Worm (Caenorhabditis elegans): ENCODE data around the gene F46B6.4.

Gene F46B6.4

DNA sequence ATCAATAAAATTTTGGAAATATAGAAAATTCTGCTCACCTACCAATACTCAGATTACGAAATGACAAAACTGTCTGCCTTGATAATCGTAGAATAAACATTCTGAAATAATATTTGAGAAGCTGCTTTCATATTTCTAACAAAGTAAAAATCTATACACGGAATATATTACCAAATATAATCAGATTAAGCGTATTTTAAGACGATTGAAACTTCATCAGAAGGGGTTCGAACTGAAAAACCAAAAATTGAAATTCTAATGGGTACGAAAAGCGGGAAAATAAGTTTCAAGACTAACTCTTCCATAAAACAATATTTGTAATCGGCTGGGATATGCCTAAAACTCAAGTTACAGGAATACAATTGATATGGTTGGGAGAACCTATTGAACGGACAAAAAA is at the start of gene F46B6.4:
Gene F46B6.4, minus strand, starts transcription at position 101 of the 400 bp plus-strand sequence.
- TF ChIP-seq unc-62 (GFP tag; optimal IDR thresholded peaks at IDR 0.05): no peak

DNA sequence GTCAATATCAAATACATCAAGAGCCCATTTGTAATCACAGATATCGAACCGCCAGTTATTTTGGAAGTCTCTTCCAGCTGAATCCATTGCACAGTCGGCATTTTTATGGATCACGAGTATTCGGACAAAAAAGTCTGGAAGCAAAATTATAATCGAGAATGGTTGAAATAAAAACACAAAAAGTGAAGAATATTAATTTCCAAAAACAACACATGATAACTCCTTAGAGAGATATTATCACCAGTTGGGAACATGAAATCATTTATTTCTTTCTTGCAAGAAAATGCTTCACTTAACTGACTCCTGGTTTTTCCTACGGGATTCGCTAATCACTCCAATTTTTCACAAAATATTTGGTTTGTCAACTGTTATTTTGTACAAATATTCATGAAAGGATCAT is 44.8 kb upstream of the F46B6.4 start, which contains the start of gene str-2:
Gene str-2, minus strand, starts transcription at position 101 of the 400 bp plus-strand sequence.
- no peak for TF ChIP-seq unc-62 (GFP tag; optimal IDR thresholded peaks at IDR 0.05)

DNA sequence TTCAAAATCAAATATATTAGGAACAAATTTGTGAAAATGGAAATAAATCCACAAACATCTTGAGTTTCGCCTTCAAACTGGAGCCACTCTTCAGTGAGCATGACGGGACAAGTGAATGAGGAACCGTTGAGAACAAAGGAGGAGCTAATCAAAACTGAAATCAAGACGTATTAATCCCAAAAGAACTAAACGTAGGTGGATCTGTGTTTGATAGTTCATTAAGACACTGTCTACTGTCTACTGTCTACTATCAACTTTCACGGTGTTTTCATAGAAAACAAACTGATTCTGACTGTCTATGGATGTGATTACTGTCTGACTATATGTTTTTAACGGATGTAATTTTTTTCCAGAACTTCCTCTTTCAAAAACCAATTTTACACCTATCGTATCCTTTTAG is 42.4 kb upstream of the F46B6.4 start, which contains the start of gene str-193:
Gene str-193, minus strand, starts transcription at position 101 of the 400 bp plus-strand sequence.
- TF ChIP-seq unc-62 (GFP tag; optimal IDR thresholded peaks at IDR 0.05): no peak

DNA sequence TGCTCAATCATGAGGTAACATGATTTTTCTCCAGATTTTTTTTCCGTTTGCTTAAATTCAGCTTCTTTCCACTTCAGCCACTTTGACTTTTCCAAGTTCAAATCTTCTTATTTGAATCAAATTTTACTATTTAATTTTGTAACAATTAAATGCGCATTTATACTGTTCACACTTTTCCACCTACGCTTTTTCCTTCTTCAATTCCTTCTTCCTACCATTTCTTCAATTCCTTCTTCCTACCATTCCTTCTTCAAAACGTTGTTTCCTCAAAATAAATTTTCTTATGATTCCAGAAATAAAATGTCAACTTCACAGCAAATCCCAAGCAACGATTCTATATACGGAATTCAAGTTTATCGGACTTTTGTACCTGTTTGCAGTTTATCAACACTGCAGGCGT is 37.1 kb upstream of the F46B6.4 start, which contains the start of gene sru-31:
Gene sru-31, plus strand, starts transcription at position 301 of the 400 bp plus-strand sequence.
- TF ChIP-seq unc-62 (GFP tag; optimal IDR thresholded peaks at IDR 0.05): no peak

DNA sequence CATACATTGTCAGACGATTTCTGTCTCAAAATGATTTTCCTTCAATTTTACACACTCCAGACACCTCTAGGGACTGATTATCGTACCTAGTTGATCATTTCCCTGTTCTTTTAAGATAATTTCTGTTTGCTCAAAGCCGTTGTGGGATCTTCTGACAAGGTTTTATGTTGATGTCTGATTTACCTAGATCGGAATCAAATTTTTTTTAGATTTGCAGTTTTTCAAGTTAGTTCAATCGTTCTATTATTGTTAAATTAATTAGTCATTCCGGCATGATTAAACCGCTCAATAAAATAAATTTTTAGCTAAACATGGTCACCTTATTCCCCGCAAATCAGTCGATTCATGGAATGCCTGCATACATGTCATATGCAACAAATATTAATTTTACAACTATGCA is 34.2 kb upstream of the F46B6.4 start, which contains the start of gene sru-30:
Gene sru-30, plus strand, starts transcription at position 301 of the 400 bp plus-strand sequence.
- TF ChIP-seq unc-62 (GFP tag; optimal IDR thresholded peaks at IDR 0.05): no peak

DNA sequence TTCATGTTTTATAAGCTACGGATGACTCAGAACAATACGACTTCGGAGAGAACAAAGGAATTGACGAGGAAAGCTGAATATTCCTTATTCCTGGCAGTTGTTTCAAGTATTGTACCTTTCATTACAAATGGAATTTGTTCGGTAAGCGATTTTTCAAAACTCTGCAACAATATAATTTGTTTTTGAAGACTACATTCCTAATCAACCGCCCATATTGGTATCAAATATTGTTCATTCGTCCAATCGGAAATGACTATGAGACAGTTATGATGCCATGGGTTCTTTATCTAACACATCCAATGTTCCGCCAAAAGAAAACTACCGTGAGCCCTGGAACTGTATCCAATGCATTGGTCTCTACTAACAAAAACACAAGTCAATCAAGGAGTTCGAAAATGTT is 32.9 kb upstream of the F46B6.4 start:
- TF ChIP-seq unc-62 (GFP tag; optimal IDR thresholded peaks at IDR 0.05): no peak

DNA sequence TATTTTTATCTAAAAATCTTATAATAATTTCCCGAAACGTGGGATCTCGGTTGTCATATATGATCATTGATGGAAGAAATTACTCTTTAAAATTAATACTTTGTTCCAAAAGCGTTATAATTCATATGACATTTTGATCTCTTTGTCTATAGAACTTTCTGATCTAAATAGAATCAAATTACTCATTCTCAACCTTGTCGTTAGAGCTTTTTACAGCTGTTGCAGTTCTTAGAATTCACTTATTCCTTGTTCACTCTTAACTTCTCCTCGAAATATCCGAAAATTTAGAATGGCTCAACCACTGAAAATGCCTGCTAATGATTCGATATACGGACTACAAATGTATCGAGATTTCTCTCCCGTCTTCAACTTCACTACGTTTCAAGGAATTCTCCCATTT is 31.8 kb upstream of the F46B6.4 start, which contains the start of gene sru-29:
Gene sru-29, plus strand, starts transcription at position 301 of the 400 bp plus-strand sequence.
- no peak for TF ChIP-seq unc-62 (GFP tag; optimal IDR thresholded peaks at IDR 0.05)

DNA sequence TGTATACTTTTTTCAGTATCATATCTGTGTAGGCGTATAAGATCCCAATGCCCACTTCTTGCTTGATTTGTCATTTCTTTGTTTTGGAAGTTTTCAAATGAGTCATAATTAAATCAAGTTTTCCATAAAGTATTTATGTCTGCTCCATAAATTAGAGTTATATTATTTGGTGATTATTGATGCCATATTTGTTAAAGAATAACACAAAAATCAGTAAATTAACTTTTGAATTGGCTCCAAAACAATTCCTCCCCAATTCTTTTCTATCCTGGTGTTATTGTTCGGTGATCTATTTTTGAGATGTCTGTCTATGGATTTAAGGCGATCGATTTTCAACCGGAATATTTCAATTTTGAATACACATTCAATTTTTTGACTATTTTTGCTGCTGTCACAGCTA is 25.8 kb upstream of the F46B6.4 start, which contains the start of gene sru-37:
Gene sru-37, plus strand, starts transcription at position 301 of the 400 bp plus-strand sequence.
- TF ChIP-seq unc-62 (GFP tag; optimal IDR thresholded peaks at IDR 0.05): no peak

DNA sequence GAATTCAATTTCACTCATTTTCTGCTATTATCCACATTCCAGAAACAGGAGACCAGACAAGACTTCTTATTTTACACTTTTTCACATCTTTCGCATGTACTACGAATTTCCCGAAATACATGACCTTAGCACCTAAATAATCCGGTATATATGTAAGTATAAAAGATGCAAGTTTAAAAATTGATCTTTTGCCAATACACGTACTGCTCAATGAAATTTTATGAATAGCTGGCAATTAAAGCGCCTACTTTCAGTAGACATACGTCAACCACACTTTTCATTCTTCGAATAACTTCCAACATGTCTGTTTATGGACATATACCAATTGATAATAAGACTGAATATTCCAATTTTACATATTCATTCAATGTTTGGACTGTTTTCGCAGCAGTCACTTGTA is 23.9 kb upstream of the F46B6.4 start, which contains the start of gene sru-39:
Gene sru-39, plus strand, starts transcription at position 301 of the 400 bp plus-strand sequence.
- TF ChIP-seq unc-62 (GFP tag; optimal IDR thresholded peaks at IDR 0.05): no peak

DNA sequence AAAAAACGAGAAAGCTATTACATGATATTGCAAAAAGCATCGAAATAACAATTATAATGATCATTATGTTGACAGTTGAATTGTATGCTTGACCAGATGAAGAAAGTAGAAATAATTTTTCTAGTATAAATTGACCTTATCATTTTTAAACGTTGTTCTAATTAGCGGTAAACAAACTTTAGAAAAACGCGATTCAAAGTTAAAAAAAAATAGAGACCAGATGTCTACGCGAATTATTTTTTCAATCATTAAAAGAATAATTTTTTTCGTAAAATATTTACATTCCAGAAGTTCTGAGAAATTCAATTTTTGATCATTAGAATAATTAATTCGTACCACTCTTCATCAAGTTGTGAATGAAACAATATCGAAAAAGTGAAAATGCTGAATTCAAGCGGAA is 22.6 kb upstream of the F46B6.4 start, which contains the start of gene F46B6.10:
Gene F46B6.10, minus strand, starts transcription at position 101 of the 400 bp plus-strand sequence.
- TF ChIP-seq unc-62 (GFP tag; optimal IDR thresholded peaks at IDR 0.05): no peak

DNA sequence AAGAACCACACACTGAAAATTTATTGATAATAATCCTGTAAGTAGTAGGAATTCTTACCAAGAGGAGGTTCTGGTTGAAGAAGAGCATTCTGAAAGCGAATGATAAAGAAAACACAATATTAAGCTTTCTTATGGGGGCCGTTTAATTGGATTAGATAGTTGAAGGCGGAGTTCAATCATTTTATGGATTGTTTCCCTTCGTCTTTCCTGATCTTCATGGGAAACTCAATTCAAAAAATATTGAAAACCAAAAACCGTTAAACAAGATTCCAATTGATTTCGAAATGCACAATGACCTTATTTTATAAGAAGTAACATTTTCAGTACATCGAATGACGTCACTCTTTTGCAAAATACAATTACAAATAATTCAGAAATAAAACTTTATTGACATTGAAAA is 19.8 kb upstream of the F46B6.4 start, which contains the start of gene F46B6.13:
Gene F46B6.13, minus strand, starts transcription at position 101 of the 400 bp plus-strand sequence.
- TF ChIP-seq unc-62 (GFP tag; optimal IDR thresholded peaks at IDR 0.05): no peak

DNA sequence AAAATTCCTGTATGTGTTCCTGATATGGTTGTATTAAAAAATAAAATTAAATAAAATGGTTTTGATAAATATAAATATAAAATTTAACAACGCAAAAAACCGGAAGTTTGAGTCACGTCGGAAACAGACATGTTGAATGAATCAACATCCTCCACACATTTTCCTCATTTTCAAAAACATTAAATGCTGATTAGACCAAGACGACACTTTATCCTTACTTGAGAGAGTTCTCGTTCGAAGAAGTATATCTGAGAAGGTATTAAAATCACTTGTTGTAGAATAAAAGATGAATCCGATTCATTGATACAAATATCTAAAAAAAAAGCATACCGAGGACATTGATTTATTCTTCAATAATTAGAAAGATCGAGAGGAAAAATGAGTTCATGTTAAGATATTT is 18.9 kb upstream of the F46B6.4 start:
- TF ChIP-seq unc-62 (GFP tag; optimal IDR thresholded peaks at IDR 0.05): no peak

DNA sequence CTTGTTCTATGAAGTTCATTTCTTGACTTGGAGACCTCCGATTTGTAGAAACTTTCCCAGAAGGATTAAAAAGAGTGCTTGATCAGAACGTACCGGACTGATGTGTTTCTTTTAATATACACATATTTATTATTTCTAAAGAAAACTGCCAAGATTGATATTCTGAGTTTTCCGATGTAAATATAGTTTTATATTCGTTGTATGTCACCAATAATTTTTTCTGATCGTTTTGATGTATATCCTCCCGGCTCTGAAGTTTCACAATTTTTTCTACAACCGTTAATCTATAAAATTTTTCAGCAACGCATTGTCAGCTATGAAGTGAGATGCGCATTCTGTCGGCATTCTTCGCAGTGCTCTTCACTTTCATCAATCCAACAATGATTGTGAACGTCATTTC is 17.2 kb upstream of the F46B6.4 start, which contains the start of gene F46B6.9:
Gene F46B6.9, plus strand, starts transcription at position 301 of the 400 bp plus-strand sequence.
- TF ChIP-seq unc-62 (GFP tag; optimal IDR thresholded peaks at IDR 0.05): no peak

DNA sequence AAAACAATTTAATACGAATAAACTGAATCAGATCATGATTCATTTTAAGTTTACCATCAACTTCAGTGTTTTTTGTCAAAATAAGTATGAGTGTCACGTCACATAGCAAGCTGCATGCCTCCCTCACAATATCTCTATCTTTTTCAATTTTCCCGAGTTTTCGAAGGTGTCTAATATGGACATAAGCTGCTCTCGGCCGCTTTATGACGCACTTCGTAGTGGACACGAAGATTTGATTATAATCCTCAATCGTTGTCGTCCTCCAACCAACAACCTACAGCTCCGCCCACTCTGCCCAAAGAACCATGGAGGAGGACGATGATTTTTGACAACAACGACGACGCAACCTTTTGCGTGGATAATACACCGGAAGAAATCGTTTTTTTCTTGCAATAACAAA is 16.7 kb upstream of the F46B6.4 start:
- TF ChIP-seq unc-62 (GFP tag; optimal IDR thresholded peaks at IDR 0.05): no peak

DNA sequence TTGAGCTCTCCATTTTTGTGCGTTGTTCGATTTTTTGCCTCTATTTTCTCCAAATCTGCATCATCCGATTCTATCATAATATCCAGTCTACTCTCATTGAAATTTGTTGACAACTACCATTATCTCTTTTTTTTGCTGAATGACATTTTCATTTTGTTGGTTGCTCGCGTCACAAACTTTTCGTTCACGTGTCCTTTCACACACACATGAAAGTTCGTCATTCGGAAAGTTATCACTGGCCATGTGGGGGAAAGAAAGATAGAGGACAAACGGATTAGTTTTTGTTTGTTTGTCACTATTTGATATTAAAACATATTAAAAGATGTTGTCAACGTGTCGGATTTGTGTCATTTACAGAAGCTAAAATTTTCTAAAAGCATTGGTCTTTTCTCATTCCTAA is 15.7 kb upstream of the F46B6.4 start:
- TF ChIP-seq unc-62 (GFP tag; optimal IDR thresholded peaks at IDR 0.05): no peak

DNA sequence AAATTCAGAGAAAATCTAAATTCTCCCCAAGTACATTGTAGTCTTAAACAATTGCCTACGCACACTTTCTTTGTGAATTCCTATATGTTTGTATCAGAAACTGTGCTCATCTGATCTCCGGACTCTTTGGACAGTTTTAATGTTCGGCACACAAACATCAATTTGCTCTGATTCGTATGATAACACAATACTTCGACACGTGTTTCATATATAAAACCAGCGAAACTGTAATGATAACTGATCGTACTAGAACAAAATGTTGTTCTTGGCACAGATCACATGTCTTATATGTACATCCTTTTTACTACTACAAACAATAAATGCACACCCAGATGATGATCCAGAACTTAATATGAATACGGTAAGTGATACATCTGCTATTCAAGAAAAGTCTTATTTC is 12.0 kb upstream of the F46B6.4 start, which contains the start of gene lipl-2:
Gene lipl-2, plus strand, starts transcription at position 236 of the 400 bp plus-strand sequence.
- no peak for TF ChIP-seq unc-62 (GFP tag; optimal IDR thresholded peaks at IDR 0.05)

DNA sequence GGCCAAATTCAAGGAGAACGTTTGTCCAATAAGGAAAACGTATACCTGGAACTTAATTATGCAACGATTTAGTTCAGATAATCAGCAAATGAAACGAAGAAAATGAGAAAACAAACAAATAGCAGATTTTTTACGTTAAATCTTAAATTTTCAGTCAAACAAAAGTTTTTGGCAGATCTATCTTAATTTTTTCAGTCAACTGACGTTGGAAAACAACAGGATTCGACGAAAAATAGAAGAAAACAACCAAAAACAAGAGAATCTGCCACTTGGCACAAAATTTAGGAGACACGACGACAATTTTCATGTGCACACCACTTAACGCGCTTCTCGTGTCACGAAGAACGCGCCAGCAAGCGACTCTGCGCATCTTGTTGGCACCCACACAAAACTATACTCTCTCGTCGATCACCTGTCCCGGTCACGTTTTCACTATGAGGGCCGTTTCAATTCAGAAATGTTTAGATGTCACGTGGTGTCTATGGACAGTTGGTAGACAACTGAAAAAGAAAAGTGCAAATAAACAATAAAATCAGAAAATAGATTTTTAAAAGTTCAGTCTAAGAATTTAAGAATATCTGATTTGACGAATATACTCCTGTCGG is 10.4 kb upstream of the F46B6.4 start, which contains the start of gene ztf-7:
Gene ztf-7, minus strand, starts transcription at position 51 of the 605 bp plus-strand sequence.
- no peak for TF ChIP-seq unc-62 (GFP tag; optimal IDR thresholded peaks at IDR 0.05)

All from whole organism, dauer.